Fruit fly (Drosophila melanogaster): ENCODE measurements around the gene elB.

dm6 chr2L:14395065-14395439 is 14.3 kb downstream of the elB start:
- TF ChIP-seq CTCF (optimal IDR thresholded peaks at IDR 0.05) (no peak), CG8478 (optimal IDR thresholded peaks at IDR 0.05) (no peak)

Data from S2 (cell line).